Fruit fly (Drosophila melanogaster): ENCODE data around the gene Edc3.
A peak's percentile ranks its signal among the peaks of the same experiment; 100 is the strongest.

Gene Edc3

DNA sequence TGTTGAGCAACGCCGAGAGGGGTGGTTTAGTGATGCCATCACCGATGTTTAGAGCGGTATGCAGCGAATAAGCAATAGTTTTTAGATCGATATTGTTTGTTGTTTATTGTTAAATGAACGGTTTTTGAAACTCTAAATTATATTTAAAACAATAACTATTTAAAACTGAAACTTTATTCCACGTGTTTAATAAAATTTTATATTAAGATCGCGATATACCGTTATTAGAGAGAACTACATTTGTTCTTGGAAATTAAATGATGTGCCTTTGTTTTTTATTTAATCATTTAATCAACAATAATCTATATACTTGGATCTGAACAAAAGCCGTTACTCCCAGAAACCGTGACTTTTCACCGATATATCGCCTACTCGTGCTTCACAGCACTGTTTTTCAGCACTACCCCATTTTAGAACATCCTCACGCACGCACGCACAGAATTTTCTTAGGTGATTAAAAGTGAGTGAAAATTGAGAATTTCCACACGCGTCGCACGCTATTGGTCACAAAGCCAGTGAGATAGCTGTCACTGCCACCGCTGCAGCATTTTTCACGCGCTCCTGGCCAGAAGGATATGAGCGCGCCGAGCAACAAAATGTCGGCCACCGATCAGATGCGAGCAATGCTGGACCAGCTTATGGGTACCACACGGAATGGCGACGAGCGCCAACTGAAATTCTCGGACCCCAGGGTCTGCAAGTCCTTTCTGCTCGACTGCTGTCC lies 15.6 kb downstream of the Edc3 start, which contains the start of the genes U4-U6-60K and CG7564 (continued):
- TF ChIP-seq CG12236 (GFP tag; optimal IDR thresholded peaks at IDR 0.05) (no peak), CG3163 (GFP tag; optimal IDR thresholded peaks at IDR 0.05) (peak; percentile 14), ci (GFP tag; IDR thresholded peaks at IDR 0.05) (no peak; the same call in 2 of the 3 replicates), Dll (GFP tag; IDR thresholded peaks at IDR 0.05; ENCODE audit: partially characterized antibody) (peak; percentile 95), sisA (GFP tag; IDR thresholded peaks at IDR 0.05) (peak; percentile 61), mam (GFP tag; optimal IDR thresholded peaks at IDR 0.05) (peak; percentile 69), Meics (GFP tag; optimal IDR thresholded peaks at IDR 0.05) (peak; percentile 73), Atf6 (GFP tag; IDR thresholded peaks at IDR 0.05) (no peak), lov (optimal IDR thresholded peaks at IDR 0.05) (no peak), lov (GFP tag; IDR thresholded peaks at IDR 0.05) (no peak), CG7786 (GFP tag; optimal IDR thresholded peaks at IDR 0.05) (peak; percentile 53), CG7963 (GFP tag; IDR thresholded peaks at IDR 0.05; ENCODE audit: partially characterized antibody) (peak; percentile 92), Spps (tag; optimal IDR thresholded peaks at IDR 0.05) (no peak), CG9727 (GFP tag; optimal IDR thresholded peaks at IDR 0.05) (peak; percentile 78), CG11085 (GFP tag; IDR thresholded peaks at IDR 0.05) (peak; percentile 42), CG17359 (tag; optimal IDR thresholded peaks at IDR 0.05) (peak; percentile 9), CG3847 (GFP tag; IDR thresholded peaks at IDR 0.05) (peak; percentile 84), Oaz (GFP tag; IDR thresholded peaks at IDR 0.05) (no peak), CG10565 (GFP tag; optimal IDR thresholded peaks at IDR 0.05) (no peak), wek (GFP tag; optimal IDR thresholded peaks at IDR 0.05) (no peak), CG18011 (GFP tag; optimal IDR thresholded peaks at IDR 0.05) (peak; percentile 2), MBD-R2 (GFP tag; IDR thresholded peaks at IDR 0.05) (0 out of 2 replicates have a peak, but pooled peaks have one; percentile 27), ase (GFP tag; IDR thresholded peaks at IDR 0.05) (peak; percentile 59; the same call in 2 of the 3 replicates), CG18262 (tag; optimal IDR thresholded peaks at IDR 0.05) (peak; percentile 54), CkIIα-i1 (GFP tag; IDR thresholded peaks at IDR 0.05) (no peak), CG18764 (GFP tag; optimal IDR thresholded peaks at IDR 0.05) (peak; percentile 37), seq (GFP tag; IDR thresholded peaks at IDR 0.05) (peak; percentile 69), row (GFP tag; IDR thresholded peaks at IDR 0.05) (peak; percentile 91), CG9215 (GFP tag; IDR thresholded peaks at IDR 0.05) (peak; percentile 71), vnd (GFP tag; IDR thresholded peaks at IDR 0.05; ENCODE audit: partially characterized antibody) (peak; percentile 98), CG10979 (tag; optimal IDR thresholded peaks at IDR 0.05) (peak; percentile 32), CG17328 (GFP tag; IDR thresholded peaks at IDR 0.05) (no peak; the same call in 1 of the 2 replicates), CG4404 (GFP tag; IDR thresholded peaks at IDR 0.05) (peak; percentile 58), Vsx1 (GFP tag; optimal IDR thresholded peaks at IDR 0.05) (no peak), CG18476 (GFP tag; optimal IDR thresholded peaks at IDR 0.05) (peak; percentile 61), HHEX (GFP tag; optimal IDR thresholded peaks at IDR 0.05) (peak; percentile 61), Nf-YC (tag; optimal IDR thresholded peaks at IDR 0.05) (peak; percentile 67), CG7745 (tag; optimal IDR thresholded peaks at IDR 0.05) (no peak), ken (GFP tag; IDR thresholded peaks at IDR 0.05) (peak; percentile 19; the same call in 1 of the 3 replicates), CG3995 (GFP tag; optimal IDR thresholded peaks at IDR 0.05) (peak; percentile 99), ap (GFP tag; IDR thresholded peaks at IDR 0.05) (no peak), CG30431 (GFP tag; optimal IDR thresholded peaks at IDR 0.05) (peak; percentile 53), CG8765 (GFP tag; IDR thresholded peaks at IDR 0.05) (peak; percentile 49; the same call in 1 of the 2 replicates), gsb (GFP tag; IDR thresholded peaks at IDR 0.05) (no peak), Oli (tag; optimal IDR thresholded peaks at IDR 0.05) (peak; percentile 29), pita (GFP tag; optimal IDR thresholded peaks at IDR 0.05) (no peak), Hr51 (GFP tag; optimal IDR thresholded peaks at IDR 0.05) (peak in 1 of 2 experiments; percentile 57), CG3838 (GFP tag; optimal IDR thresholded peaks at IDR 0.05) (no peak), z (GFP tag; IDR thresholded peaks at IDR 0.05) (peak; percentile 65; the same call in 2 of the 3 replicates), vfl (GFP tag; optimal IDR thresholded peaks at IDR 0.05) (peak; percentile 57)
